Fruit fly (Drosophila melanogaster) whole organism, embryonic: ENCODE data around the gene CG4957.

Experiments
- Atf6 ChIP-seq: fragments of 200-800 bp; sonication (Bioruptor generic); IDR thresholded peaks from 2 replicates; pipeline ENCODE4 v1.3.6; 2022; ENCODE audit warnings: missing biosample characterization, missing genetic modification characterization
- Awh ChIP-seq: fragments of 200-800 bp; sonication (Bioruptor generic); IDR thresholded peaks from 2 replicates; pipeline ENCODE4, ENCODE4 v1.3.6; 2022; ENCODE audit warnings: missing biosample characterization, missing genetic modification characterization
- CG12744 ChIP-seq: fragments of 200-800 bp; sonication (Bioruptor generic); optimal IDR thresholded peaks from 2 replicates; lab custom pipeline; 2016; ENCODE audit warnings: missing biosample characterization, missing genetic modification characterization
- CG1529 ChIP-seq: fragments of 200-800 bp; sonication (Bioruptor generic); optimal IDR thresholded peaks from 3 replicates; lab custom pipeline; 2018; ENCODE audit warnings: missing biosample characterization, missing genetic modification characterization
- CG15479 ChIP-seq: fragments of 200-800 bp; sonication (Bioruptor generic); optimal IDR thresholded peaks from 3 replicates; lab custom pipeline; 2019; ENCODE audit warnings: missing biosample characterization, mild to moderate bottlenecking, missing genetic modification characterization, moderate library complexity
- CG1603 ChIP-seq: fragments of 200-800 bp; sonication (Bioruptor generic); optimal IDR thresholded peaks from 2 replicates; lab custom pipeline; 2019; ENCODE audit warnings: missing biosample characterization, mild to moderate bottlenecking, missing genetic modification characterization, moderate library complexity
- CG2678 ChIP-seq: fragments of 200-800 bp; sonication (Bioruptor generic); optimal IDR thresholded peaks from 3 replicates; lab custom pipeline; 2019; ENCODE audit warnings: missing biosample characterization, mild to moderate bottlenecking, missing genetic modification characterization, moderate library complexity
- CG3838 ChIP-seq: fragments of 200-800 bp; sonication (Bioruptor generic); optimal IDR thresholded peaks from 3 replicates; lab custom pipeline; 2016; ENCODE audit warnings: missing biosample characterization, missing genetic modification characterization
- CG4424 ChIP-seq: fragments of 200-800 bp; sonication (Bioruptor generic); optimal IDR thresholded peaks from 3 replicates; lab custom pipeline; 2016; ENCODE audit warnings: missing biosample characterization, missing genetic modification characterization
- CG4707 ChIP-seq: fragments of 200-800 bp; sonication (Bioruptor generic); optimal IDR thresholded peaks from 2 replicates; lab custom pipeline; 2018; ENCODE audit warnings: missing biosample characterization, mild to moderate bottlenecking, missing genetic modification characterization, moderate library complexity
- CG8944 ChIP-seq: fragments of 200-800 bp; sonication (Bioruptor generic); optimal IDR thresholded peaks from 3 replicates; lab custom pipeline; 2016; ENCODE audit warnings: missing biosample characterization, missing genetic modification characterization
- CG9609 ChIP-seq: fragments of 200-800 bp; sonication (Bioruptor generic); optimal IDR thresholded peaks from 3 replicates; lab custom pipeline; 2016; ENCODE audit warnings: missing biosample characterization, missing genetic modification characterization
- CG9797 ChIP-seq: fragments of 200-800 bp; sonication (Bioruptor generic); optimal IDR thresholded peaks from 3 replicates; lab custom pipeline; 2018; ENCODE audit warnings: missing biosample characterization, mild to moderate bottlenecking, missing genetic modification characterization
- CHES-1-like ChIP-seq: fragments of 200-800 bp; sonication (Bioruptor generic); optimal IDR thresholded peaks from 2 replicates; lab custom pipeline; 2016; ENCODE audit warnings: missing biosample characterization, missing genetic modification characterization
- CrebB ChIP-seq: fragments of 200-800 bp; sonication (Bioruptor generic); optimal IDR thresholded peaks from 3 replicates; lab custom pipeline; 2018; ENCODE audit warnings: missing biosample characterization, mild to moderate bottlenecking, missing genetic modification characterization
- Dbx ChIP-seq: fragments of 200-800 bp; sonication (Bioruptor generic); IDR thresholded peaks from 3 replicates; pipeline ENCODE4 v1.3.6; 2022; ENCODE audit warnings: missing biosample characterization, missing genetic modification characterization
- Ets97D ChIP-seq: fragments of 200-800 bp; sonication (Bioruptor generic); optimal IDR thresholded peaks from 3 replicates; lab custom pipeline; 2016; ENCODE audit warnings: missing biosample characterization, missing genetic modification characterization
- Gug ChIP-seq: fragments of 200-800 bp; sonication (Bioruptor generic); IDR thresholded peaks from 4 replicates; pipeline ENCODE4 v1.3.6; 2022; ENCODE audit warnings: missing biosample characterization, missing genetic modification characterization
- HLHmδ ChIP-seq: fragments of 200-800 bp; sonication (Bioruptor generic); optimal IDR thresholded peaks from 2 replicates; lab custom pipeline; 2018; ENCODE audit warnings: missing biosample characterization, mild to moderate bottlenecking, missing genetic modification characterization, moderate library complexity
- MESR4 ChIP-seq: fragments of 200-800 bp; sonication (Bioruptor generic); optimal IDR thresholded peaks from 2 replicates; lab custom pipeline; 2018; ENCODE audit warnings: missing biosample characterization, mild to moderate bottlenecking, missing genetic modification characterization, moderate library complexity
- NFAT ChIP-seq: fragments of 200-800 bp; sonication (Bioruptor generic); IDR thresholded peaks from 2 replicates; pipeline ENCODE4 v1.3.6; 2022; ENCODE audit warnings: missing biosample characterization, missing genetic modification characterization
- Neu2 ChIP-seq: fragments of 200-800 bp; sonication (Bioruptor generic); optimal IDR thresholded peaks from 3 replicates; lab custom pipeline; 2016; ENCODE audit warnings: missing biosample characterization, missing genetic modification characterization, borderline replicate concordance
- Sox100B ChIP-seq: fragments of 200-800 bp; sonication (Bioruptor generic); optimal IDR thresholded peaks from 3 replicates; lab custom pipeline; 2018; ENCODE audit warnings: missing biosample characterization, mild to moderate bottlenecking, missing genetic modification characterization
- Ssrp ChIP-seq: fragments of 200-800 bp; sonication (Bioruptor generic); optimal IDR thresholded peaks from 2 replicates; lab custom pipeline; 2018; ENCODE audit warnings: missing biosample characterization, mild to moderate bottlenecking, missing genetic modification characterization, moderate library complexity
- ab ChIP-seq: fragments of 200-800 bp; sonication (Bioruptor generic); optimal IDR thresholded peaks from 2 replicates; lab custom pipeline; 2016; ENCODE audit warnings: missing biosample characterization, missing genetic modification characterization
- btn ChIP-seq: fragments of 200-800 bp; sonication (Bioruptor generic); optimal IDR thresholded peaks from 2 replicates; lab custom pipeline; 2016; ENCODE audit warnings: missing biosample characterization, missing genetic modification characterization
- cato ChIP-seq: fragments of 200-800 bp; sonication (Bioruptor generic); optimal IDR thresholded peaks from 2 replicates; lab custom pipeline; 2016; ENCODE audit warnings: missing biosample characterization, missing genetic modification characterization, borderline replicate concordance
- chif ChIP-seq, 2 experiments: fragments of 200-800 bp; sonication (Bioruptor generic); optimal IDR thresholded peaks; 3 replicates each; lab custom pipeline; 2016; ENCODE audit warnings: missing biosample characterization in 2 of 2, missing genetic modification characterization in 2 of 2
- chm ChIP-seq: fragments of 200-800 bp; sonication (Bioruptor generic); IDR thresholded peaks from 2 replicates; pipeline ENCODE4 v1.3.6; 2022; ENCODE audit warnings: missing biosample characterization, missing genetic modification characterization
- chn ChIP-seq: fragments of 200-800 bp; sonication (Bioruptor generic); optimal IDR thresholded peaks from 2 replicates; lab custom pipeline; 2016; ENCODE audit warnings: missing biosample characterization, missing genetic modification characterization
- cwo ChIP-seq: fragments of 200-800 bp; sonication (Bioruptor generic); optimal IDR thresholded peaks from 3 replicates; lab custom pipeline; 2017; ENCODE audit warnings: missing biosample characterization, missing genetic modification characterization, mild to moderate bottlenecking, moderate library complexity, missing genetic modification reagents
- dimm ChIP-seq: fragments of 200-800 bp; sonication (Bioruptor generic); IDR thresholded peaks from 2 replicates; pipeline ENCODE4 v1.3.6; 2022; ENCODE audit warnings: missing biosample characterization, missing genetic modification characterization
- esg ChIP-seq: fragments of 200-800 bp; sonication (Bioruptor generic); conservative IDR thresholded peaks from 2 replicates; pipeline ENCODE4 v1.3.6; 2022; ENCODE audit warnings: missing biosample characterization, missing genetic modification characterization
- exex ChIP-seq: fragments of 200-800 bp; sonication (Bioruptor generic); optimal IDR thresholded peaks from 4 replicates; lab custom pipeline; 2018; ENCODE audit warnings: missing biosample characterization, mild to moderate bottlenecking, missing genetic modification characterization, moderate library complexity
- fd3F ChIP-seq: fragments of 200-800 bp; sonication (Bioruptor generic); optimal IDR thresholded peaks from 2 replicates; lab custom pipeline; 2018; ENCODE audit warnings: missing biosample characterization, mild to moderate bottlenecking, missing genetic modification characterization, moderate library complexity
- fd64A ChIP-seq: fragments of 200-800 bp; sonication (Bioruptor generic); optimal IDR thresholded peaks from 3 replicates; lab custom pipeline; 2018; ENCODE audit warnings: missing biosample characterization, mild to moderate bottlenecking, missing genetic modification characterization
- grau ChIP-seq: fragments of 200-800 bp; optimal IDR thresholded peaks from 3 replicates; lab custom pipeline; 2019; ENCODE audit warnings: missing biosample characterization, mild to moderate bottlenecking, missing genetic modification characterization, moderate library complexity
- jumu ChIP-seq: fragments of 200-800 bp; sonication (Bioruptor generic); optimal IDR thresholded peaks from 3 replicates; lab custom pipeline; 2016; ENCODE audit warnings: missing biosample characterization, missing genetic modification characterization
- lab ChIP-seq: fragments of 200-800 bp; sonication (Bioruptor generic); optimal IDR thresholded peaks from 3 replicates; lab custom pipeline; 2017; ENCODE audit warnings: missing biosample characterization, missing genetic modification characterization, mild to moderate bottlenecking, moderate library complexity, missing genetic modification reagents
- lola ChIP-seq, 3 experiments: fragments of >200 bp in 2 of 3; fragments of 200-800 bp in 1 of 3; sonication (Bioruptor generic) in 1 of 3; optimal IDR thresholded peaks; 2 replicates each; lab custom pipeline; 2017 to 2019; ENCODE audit warnings: missing biosample characterization in 3 of 3, missing genetic modification characterization in 3 of 3, mild to moderate bottlenecking in 1 of 3, moderate library complexity in 1 of 3
- lov ChIP-seq, 2 experiments: fragments of 200-800 bp in 1 of 2; fragments of >200 bp in 1 of 2; sonication (Bioruptor generic) in 1 of 2; IDR thresholded peaks in 1 of 2; optimal IDR thresholded peaks in 1 of 2; 2 replicates in 1 of 2; 3 replicates in 1 of 2; pipeline versions ENCODE4 v1.3.6 to Lab custom; 2017 to 2022; ENCODE audit warnings: missing biosample characterization in 1 of 2, missing genetic modification characterization in 1 of 2
- pb ChIP-seq: fragments of 200-800 bp; sonication (Bioruptor generic); optimal IDR thresholded peaks from 3 replicates; lab custom pipeline; 2016; ENCODE audit warnings: missing biosample characterization, missing genetic modification characterization
- ranshi ChIP-seq: fragments of 200-800 bp; sonication (Bioruptor generic); IDR thresholded peaks from 2 replicates; pipeline ENCODE4 v1.3.6; 2022; ENCODE audit warnings: missing biosample characterization, missing genetic modification characterization
- run ChIP-seq: fragments of 200-800 bp; sonication (Bioruptor generic); optimal IDR thresholded peaks from 3 replicates; lab custom pipeline; 2018; ENCODE audit warnings: missing biosample characterization, mild to moderate bottlenecking, missing genetic modification characterization
- tll ChIP-seq, 2 experiments: fragments of 200-800 bp in 1 of 2; fragments of >200 bp in 1 of 2; sonication (Bioruptor generic) in 1 of 2; optimal IDR thresholded peaks; 2 replicates each; lab custom pipeline; 2017 to 2019; ENCODE audit warnings: missing biosample characterization in 2 of 2, missing genetic modification characterization in 2 of 2, mild to moderate bottlenecking in 1 of 2, moderate library complexity in 1 of 2
- toy ChIP-seq: fragments of 200-800 bp; sonication (Bioruptor generic); IDR thresholded peaks from 2 replicates; pipeline ENCODE4 v1.3.6; 2022; ENCODE audit warnings: missing biosample characterization, missing genetic modification characterization
- zen ChIP-seq: fragments of 200-800 bp; sonication (Bioruptor generic); optimal IDR thresholded peaks from 3 replicates; lab custom pipeline; 2018; ENCODE audit warnings: missing biosample characterization, mild to moderate bottlenecking, missing genetic modification characterization, moderate library complexity
- zfh1 ChIP-seq: fragments of 200-800 bp; sonication (Bioruptor generic); IDR thresholded peaks from 3 replicates; pipeline ENCODE4 v1.3.6; 2022; ENCODE audit warnings: missing biosample characterization, missing genetic modification characterization

Gene CG4957

DNA sequence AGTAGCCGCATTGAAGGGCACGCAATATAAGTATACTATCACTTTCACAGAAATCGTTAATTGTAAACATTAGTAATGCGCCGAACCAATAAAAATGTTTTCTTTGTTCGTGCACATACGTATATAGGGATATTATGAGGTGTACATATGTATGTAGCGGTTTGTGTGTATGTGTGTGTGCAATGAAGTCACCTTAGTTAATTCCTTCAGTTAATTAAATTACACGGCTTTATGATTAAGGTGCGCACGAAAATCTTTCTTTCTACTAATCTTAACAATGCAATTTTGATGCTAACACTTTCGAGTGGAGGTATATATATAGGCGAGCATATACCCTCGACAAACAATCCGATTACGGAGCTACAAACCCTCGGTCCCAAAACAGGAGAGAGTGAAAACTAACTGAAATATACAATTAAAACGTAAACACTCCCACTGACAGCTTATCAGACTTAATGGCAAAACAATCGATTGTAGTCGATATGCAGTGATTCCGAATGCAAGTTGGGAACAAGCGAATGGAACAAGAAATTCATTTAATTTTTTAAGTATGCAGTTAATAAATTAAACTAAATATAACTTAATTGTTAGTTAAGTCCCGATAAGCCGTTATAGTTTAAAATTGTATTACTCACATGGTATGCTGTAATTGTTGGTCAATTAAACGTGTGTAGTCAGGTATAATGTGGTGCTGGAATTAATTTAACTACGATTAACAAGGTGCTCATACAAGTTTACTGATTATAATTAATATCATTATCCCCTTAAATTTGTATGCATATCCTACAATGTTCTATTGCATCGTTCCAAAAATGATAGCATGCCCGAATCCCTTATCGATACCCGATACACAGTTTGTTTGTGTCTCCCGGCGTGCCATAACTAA lies 47.9 kb upstream of the CG4957 start, which contains the start of the genes Npc1a and Prosalpha6 (continued):
- TF ChIP-seq CG4424 (peak; percentile 8), CG1603 (tag; lab: Kevin White, UChicago) (peak; percentile 100), cato (GFP tag; lab: Kevin White, UChicago) (no peak), ranshi (GFP tag; lab: Robert Waterston, UW) (no peak), CrebB (no peak), MESR4 (GFP tag; lab: Kevin White, UChicago) (peak; percentile 36), fd3F (GFP tag; lab: Kevin White, UChicago) (no peak), Atf6 (GFP tag; lab: Robert Waterston, UW) (no peak), CG4707 (no peak), run (tag; lab: Kevin White, UChicago) (no peak), tll (GFP tag; optimal IDR thresholded peaks at IDR 0.05; lab: Kevin White, UChicago) (peak in 1 of 2 experiments; percentile 66), CG8944 (GFP tag; lab: Kevin White, UChicago) (no peak), Neu2 (no peak), lola (GFP tag; optimal IDR thresholded peaks at IDR 0.05; lab: Kevin White, UChicago) (peak in 1 of 3 experiments; percentile 31), pb (GFP tag; lab: Kevin White, UChicago) (no peak), jumu (GFP tag; lab: Kevin White, UChicago) (no peak), Ssrp (no peak), HLHmδ (GFP tag; lab: Kevin White, UChicago) (no peak), Ets97D (GFP tag; lab: Kevin White, UChicago) (peak; percentile 68), esg (GFP tag; lab: Robert Waterston, UW) (no peak), Sox100B (no peak), chif (GFP tag; optimal IDR thresholded peaks at IDR 0.05; lab: Kevin White, UChicago) (no peak), CG3838 (GFP tag; lab: Kevin White, UChicago) (no peak), grau (no peak), CHES-1-like (GFP tag; lab: Kevin White, UChicago) (no peak), Dbx (GFP tag; lab: Robert Waterston, UW) (no peak), chn (GFP tag; lab: Kevin White, UChicago) (no peak), CG1529 (no peak), exex (tag; lab: Kevin White, UChicago) (peak; percentile 31), cwo (no peak), fd64A (GFP tag; lab: Kevin White, UChicago) (no peak), zen (peak; percentile 70), CG12744 (GFP tag; lab: Kevin White, UChicago) (no peak), CG15479 (GFP tag; lab: Kevin White, UChicago) (no peak), toy (GFP tag; lab: Robert Waterston, UW) (no peak), ab (peak; percentile 20), zfh1 (GFP tag; lab: Robert Waterston, UW) (no peak), btn (GFP tag; lab: Kevin White, UChicago) (no peak), CG9609 (GFP tag; lab: Kevin White, UChicago) (no peak), lov (optimal IDR thresholded peaks at IDR 0.05; lab: Kevin White, UChicago) (no peak), lov (GFP tag; IDR thresholded peaks at IDR 0.05; lab: Robert Waterston, UW) (no peak), CG9797 (GFP tag; lab: Kevin White, UChicago) (peak; percentile 42), CG2678 (tag; lab: Kevin White, UChicago) (no peak), NFAT (GFP tag; lab: Robert Waterston, UW) (no peak), Awh (GFP tag; lab: Robert Waterston, UW) (no peak), Gug (GFP tag; lab: Robert Waterston, UW) (no peak), dimm (GFP tag; lab: Robert Waterston, UW) (no peak), chm (GFP tag; lab: Robert Waterston, UW) (0 out of 2 replicates have a peak, but pooled peaks have one; percentile 10), lab (GFP tag; lab: Kevin White, UChicago) (no peak)
